Worm (Caenorhabditis elegans): ENCODE measurements around the gene clec-189.

The clec-189 gene

ce11 chrIV:15118390-15118789, 2.2 kb upstream of the clec-189 start, which contains the start of gene M199.136:
TSS of gene M199.136 (plus strand) at chrIV:15118690.
- TF ChIP-seq blmp-1 (tag; optimal IDR thresholded peaks at IDR 0.05; ENCODE audit: insufficient read depth) (no peak), elt-1 (tag; optimal IDR thresholded peaks at IDR 0.05) (no peak), nhr-25 (tag; optimal IDR thresholded peaks at IDR 0.05) (no peak), nhr-11 (tag; optimal IDR thresholded peaks at IDR 0.05) (no peak), crh-2 (tag; optimal IDR thresholded peaks at IDR 0.05) (no peak), Y55F3AM.14 (GFP tag; optimal IDR thresholded peaks at IDR 0.05) (no peak), lin-39 (tag; optimal IDR thresholded peaks at IDR 0.05) (no peak), gmeb-1 (tag; optimal IDR thresholded peaks at IDR 0.05) (no peak), ceh-82 (tag; optimal IDR thresholded peaks at IDR 0.05) (no peak), mab-5 (tag; optimal IDR thresholded peaks at IDR 0.05) (no peak), zag-1 (tag; optimal IDR thresholded peaks at IDR 0.05) (no peak), sma-3 (GFP tag; optimal IDR thresholded peaks at IDR 0.05) (no peak), fos-1 (tag; optimal IDR thresholded peaks at IDR 0.05) (no peak), nhr-12 (tag; optimal IDR thresholded peaks at IDR 0.05) (no peak), nhr-10 (tag; optimal IDR thresholded peaks at IDR 0.05) (no peak)

- TF ChIP-seq nhr-77 (tag; optimal IDR thresholded peaks at IDR 0.05): no peak
- no peak for TF ChIP-seq lin-13 (GFP tag; optimal IDR thresholded peaks at IDR 0.05)
- no peak for TF ChIP-seq mdl-1 (tag; optimal IDR thresholded peaks at IDR 0.05)
- TF ChIP-seq zag-1 (tag; optimal IDR thresholded peaks at IDR 0.05): no peak
- no peak for TF ChIP-seq mbf-1 (tag; optimal IDR thresholded peaks at IDR 0.05)
- no peak for TF ChIP-seq nhr-25 (tag; optimal IDR thresholded peaks at IDR 0.05)
- TF ChIP-seq elt-3 (tag; optimal IDR thresholded peaks at IDR 0.05): no peak
- TF ChIP-seq mab-5 (tag; optimal IDR thresholded peaks at IDR 0.05): no peak
Measured at ce11 chrIV:15119268-15119667, 1.4 kb upstream of the clec-189 start.

- TF ChIP-seq ZK546.5 (tag; optimal IDR thresholded peaks at IDR 0.05): no peak
- no peak for TF ChIP-seq Y55F3AM.14 (GFP tag; optimal IDR thresholded peaks at IDR 0.05)
- TF ChIP-seq ceh-82 (tag; optimal IDR thresholded peaks at IDR 0.05): no peak
- TF ChIP-seq C34F6.9 (tag; optimal IDR thresholded peaks at IDR 0.05): no peak
- no peak for TF ChIP-seq nhr-21 (tag; optimal IDR thresholded peaks at IDR 0.05)
- no peak for TF ChIP-seq gmeb-1 (tag; optimal IDR thresholded peaks at IDR 0.05)
- no peak for TF ChIP-seq unc-55 (GFP tag; optimal IDR thresholded peaks at IDR 0.05)
- no peak for TF ChIP-seq unc-62 (GFP tag; optimal IDR thresholded peaks at IDR 0.05)
- TF ChIP-seq nhr-11 (tag; optimal IDR thresholded peaks at IDR 0.05): no peak
- no peak for TF ChIP-seq snpc-4 (tag; optimal IDR thresholded peaks at IDR 0.05)
Measured at ce11 chrIV:15122882-15123281, 2.2 kb downstream of the clec-189 start, which contains the start of gene M199.7. TSS of gene M199.7 (plus strand) at chrIV:15123182.

- TF ChIP-seq lin-13 (GFP tag; optimal IDR thresholded peaks at IDR 0.05): no peak
- TF ChIP-seq zag-1 (tag; optimal IDR thresholded peaks at IDR 0.05): no peak
- TF ChIP-seq alr-1 (tag; optimal IDR thresholded peaks at IDR 0.05): no peak
- TF ChIP-seq crh-2 (tag; optimal IDR thresholded peaks at IDR 0.05): no peak
- no peak for TF ChIP-seq Y55F3AM.14 (GFP tag; optimal IDR thresholded peaks at IDR 0.05)
Measured at ce11 chrIV:15126021-15126420, 5.4 kb downstream of the clec-189 start, which contains the start of gene clec-190. TSS of gene clec-190 (minus strand) at chrIV:15126121.

ce11 chrIV:15127731-15128130, 7.1 kb downstream of the clec-189 start, which contains the start of gene M199.9:
TSS of gene M199.9 (minus strand) at chrIV:15127831.
- TF ChIP-seq ceh-16 (tag; optimal IDR thresholded peaks at IDR 0.05) (no peak), skn-1 (tag; optimal IDR thresholded peaks at IDR 0.05) (no peak)

ce11 chrIV:15131697-15132096, 11.1 kb downstream of the clec-189 start, which contains the start of gene col-135:
TSS of gene col-135 (minus strand) at chrIV:15131797.
- TF ChIP-seq mdl-1 (tag; optimal IDR thresholded peaks at IDR 0.05) (no peak), ztf-11 (tag; optimal IDR thresholded peaks at IDR 0.05) (no peak), mbf-1 (tag; optimal IDR thresholded peaks at IDR 0.05) (no peak), fos-1 (tag; optimal IDR thresholded peaks at IDR 0.05) (no peak), nhr-25 (tag; optimal IDR thresholded peaks at IDR 0.05) (no peak), skn-1 (tag; optimal IDR thresholded peaks at IDR 0.05) (no peak), ceh-82 (tag; optimal IDR thresholded peaks at IDR 0.05) (no peak), mab-5 (tag; optimal IDR thresholded peaks at IDR 0.05) (no peak), lin-13 (GFP tag; optimal IDR thresholded peaks at IDR 0.05) (no peak), nhr-10 (tag; optimal IDR thresholded peaks at IDR 0.05) (no peak), ceh-16 (tag; optimal IDR thresholded peaks at IDR 0.05) (no peak), ztf-4 (tag; optimal IDR thresholded peaks at IDR 0.05) (no peak), nhr-237 (tag; optimal IDR thresholded peaks at IDR 0.05) (no peak), unc-39 (tag; optimal IDR thresholded peaks at IDR 0.05) (no peak), gmeb-1 (tag; optimal IDR thresholded peaks at IDR 0.05) (no peak), F13H6.1 (tag; optimal IDR thresholded peaks at IDR 0.05) (no peak), lin-11 (tag; optimal IDR thresholded peaks at IDR 0.05) (no peak), sma-9 (GFP tag; optimal IDR thresholded peaks at IDR 0.05) (no peak), sma-9 (tag; optimal IDR thresholded peaks at IDR 0.05) (no peak), alr-1 (tag; optimal IDR thresholded peaks at IDR 0.05) (no peak)

Measured in whole organism, L2 larva.